Fruit fly (Drosophila melanogaster) ovary, adult (tissue): Measurements from ENCODE around the gene Usp14.

Experiments
- CG17801 ChIP-seq: fragments of 200-800 bp; optimal IDR thresholded peaks from 2 replicates; lab custom pipeline; 2019; ENCODE audit warnings: missing biosample characterization, mild to moderate bottlenecking, missing genetic modification characterization, moderate library complexity; ENCODE audit not compliant: partially characterized antibody

Usp14 gene

dm6 chr2L:10301918-10302317, 12.3 kb downstream of the Usp14 start, which contains the start of gene CG13138:
TSS of gene CG13138 (minus strand) at chr2L:10302018.
- no peak for TF ChIP-seq CG17801 (GFP tag; lab: Kevin White, UChicago)

dm6 chr2L:10299810-10300147, 14.4 kb downstream of the Usp14 start, which contains the start of gene CYLD:
TSS of gene CYLD (minus strand) at chr2L:10299847.
- TF ChIP-seq CG17801 (GFP tag; lab: Kevin White, UChicago): peak; percentile 66

DNA sequence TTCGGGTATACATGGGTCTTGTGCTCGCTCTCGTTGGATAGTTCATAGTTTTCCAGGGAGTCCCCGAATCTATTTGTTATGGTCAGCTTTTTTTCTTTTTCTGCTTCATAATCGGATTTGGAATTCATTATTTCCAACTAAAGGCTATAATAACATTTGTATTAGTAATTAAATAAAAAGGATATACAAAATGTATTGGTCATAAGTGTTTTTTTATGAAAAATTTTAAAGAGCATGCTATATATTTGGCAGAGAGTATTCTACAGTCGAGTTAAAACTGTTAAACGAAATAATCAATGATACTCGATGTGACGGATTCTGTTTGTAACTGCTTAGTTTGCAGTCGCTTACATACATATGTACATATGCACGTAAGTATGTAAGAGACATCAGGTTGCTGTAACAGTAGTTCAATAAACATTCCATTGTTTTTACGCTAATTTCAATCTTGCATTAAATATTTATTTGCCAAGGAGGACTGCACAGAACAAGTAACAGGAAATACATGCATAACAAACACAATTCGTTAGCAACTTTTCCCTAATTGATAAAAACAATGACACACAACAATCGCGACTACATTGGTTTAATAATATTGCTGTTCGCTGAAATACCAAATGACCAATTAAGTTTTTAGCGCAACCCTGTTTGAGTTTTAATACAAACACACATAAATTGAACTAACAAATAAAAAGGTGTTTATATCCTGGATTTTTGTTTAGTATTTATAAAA, 15.0 kb downstream of the Usp14 start:
- TF ChIP-seq CG17801 (GFP tag; lab: Kevin White, UChicago): no peak

dm6 chr2L:10298306-10298705, 15.9 kb downstream of the Usp14 start:
- no peak for TF ChIP-seq CG17801 (GFP tag; lab: Kevin White, UChicago)

DNA sequence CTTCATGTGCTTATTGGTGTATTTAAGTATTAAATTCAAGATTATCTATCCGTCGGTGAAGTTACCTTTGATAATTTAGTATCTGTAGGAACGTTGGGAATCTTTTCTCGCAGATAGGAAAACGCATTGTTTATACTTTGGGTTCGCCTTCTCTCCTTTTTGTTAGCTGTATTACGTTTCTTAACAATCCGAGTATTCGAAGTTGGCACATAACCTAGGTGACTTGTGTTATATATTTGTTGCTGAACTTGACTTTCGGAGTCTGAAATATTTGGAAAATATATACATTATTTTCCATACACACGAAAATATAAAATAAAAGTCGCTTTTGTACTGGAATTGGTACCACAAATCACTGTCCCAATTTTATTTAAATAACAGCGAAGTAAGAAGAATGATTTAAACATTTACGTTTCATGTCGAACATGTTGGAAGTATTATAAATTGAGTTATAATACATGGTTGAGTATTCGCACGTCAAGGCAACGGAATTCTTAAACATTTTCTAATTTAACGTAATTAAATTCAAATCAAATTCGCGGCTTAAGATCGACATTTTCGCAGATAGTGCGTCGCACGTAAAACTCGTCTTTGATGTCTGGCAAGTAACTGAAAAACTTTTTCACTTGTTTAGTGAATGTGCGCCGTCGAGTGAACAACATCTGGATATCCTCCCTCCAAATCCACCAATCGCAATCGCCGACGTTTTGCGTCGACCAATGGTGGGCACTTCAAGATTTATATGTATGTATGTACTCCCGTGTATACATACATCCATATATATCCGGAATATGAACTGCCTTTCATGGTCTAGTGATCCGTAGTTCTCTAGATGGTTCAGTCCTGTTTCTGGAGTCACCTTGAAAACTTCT, 19.2 kb downstream of the Usp14 start, which contains the start of gene Hand:
Gene Hand, minus strand, starts transcription at position 588 of the 872 bp plus-strand sequence.
- no peak for TF ChIP-seq CG17801 (GFP tag; lab: Kevin White, UChicago)

DNA sequence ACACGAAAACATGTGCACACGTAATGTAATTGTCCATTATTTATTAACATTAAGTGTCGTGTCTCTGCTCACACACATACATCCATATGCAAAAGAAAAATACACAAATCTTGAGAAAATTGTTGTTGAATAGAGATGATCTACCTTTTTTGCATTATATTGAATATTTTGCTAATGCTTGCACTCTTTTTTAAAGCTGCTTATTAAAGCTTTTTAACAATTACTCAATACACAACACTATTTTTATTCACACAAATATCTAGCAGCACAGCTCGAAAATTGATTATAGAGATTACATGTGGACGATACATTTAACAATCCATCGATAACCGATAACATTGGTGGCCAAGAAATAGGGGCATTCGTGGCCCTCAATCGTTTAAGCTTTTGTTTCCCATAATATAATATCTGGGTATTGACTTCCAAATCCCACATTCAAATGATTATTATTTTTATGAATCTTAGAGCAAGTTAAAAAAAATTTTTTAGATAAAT, 22.1 kb downstream of the Usp14 start, which contains the start of gene Ufd4:
Gene Ufd4, minus strand, starts transcription at position 300 of the 495 bp plus-strand sequence.
- peak; percentile 65 for TF ChIP-seq CG17801 (GFP tag; lab: Kevin White, UChicago)

dm6 chr2L:10291276-10291675, 22.9 kb downstream of the Usp14 start:
- TF ChIP-seq CG17801 (GFP tag; lab: Kevin White, UChicago): no peak

- TF ChIP-seq CG17801 (GFP tag; lab: Kevin White, UChicago): no peak
These were observed 33.4 kb downstream of the Usp14 start, which contains the start of gene CG34043 for dm6 chr2L:10280772-10281171. TSS of gene CG34043 (minus strand) at chr2L:10280872.

DNA sequence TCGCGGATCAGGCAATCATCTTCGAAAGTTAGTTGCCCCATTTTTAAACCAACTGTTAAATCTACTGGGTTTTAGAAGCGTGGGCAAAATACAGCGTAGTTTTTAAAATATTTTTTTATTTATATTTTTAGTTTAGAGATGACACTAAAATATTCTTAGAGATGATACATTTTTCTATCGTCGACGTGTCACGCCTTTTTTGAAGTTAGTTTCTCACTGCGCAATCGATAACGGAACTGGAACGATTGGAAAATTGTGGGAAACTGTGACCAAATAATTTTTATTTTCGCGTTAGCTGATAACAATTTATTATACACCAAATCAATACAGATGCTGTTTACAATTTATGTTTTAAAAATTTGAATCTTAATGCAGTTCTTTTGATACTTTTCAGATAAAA, 35.5 kb downstream of the Usp14 start, which contains the start of gene Utx:
Gene Utx, minus strand, starts transcription at position 154 of the 400 bp plus-strand sequence.
- peak; percentile 26 for TF ChIP-seq CG17801 (GFP tag; lab: Kevin White, UChicago)

- peak; percentile 37 for TF ChIP-seq CG17801 (GFP tag; lab: Kevin White, UChicago)
These were observed 36.8 kb downstream of the Usp14 start for dm6 chr2L:10277362-10277761.

DNA sequence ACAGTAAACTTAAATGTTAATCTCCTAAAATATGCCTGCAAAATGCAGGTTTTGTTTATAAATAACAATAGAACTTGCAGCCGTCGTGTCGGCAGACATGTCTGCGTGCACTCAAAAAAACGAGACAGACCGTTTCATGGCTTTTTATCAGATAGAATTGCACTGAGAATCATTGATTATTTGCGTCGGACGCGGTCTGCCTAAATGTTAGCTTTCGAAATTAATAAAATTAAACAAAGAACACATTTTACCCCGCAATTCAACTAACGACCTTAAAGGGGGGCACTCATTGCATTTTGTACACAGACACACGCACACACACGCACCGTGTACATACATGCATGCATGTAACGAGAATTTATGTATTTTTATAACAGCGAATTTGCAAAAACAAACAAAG, 37.4 kb downstream of the Usp14 start:
- TF ChIP-seq CG17801 (GFP tag; lab: Kevin White, UChicago): no peak

DNA sequence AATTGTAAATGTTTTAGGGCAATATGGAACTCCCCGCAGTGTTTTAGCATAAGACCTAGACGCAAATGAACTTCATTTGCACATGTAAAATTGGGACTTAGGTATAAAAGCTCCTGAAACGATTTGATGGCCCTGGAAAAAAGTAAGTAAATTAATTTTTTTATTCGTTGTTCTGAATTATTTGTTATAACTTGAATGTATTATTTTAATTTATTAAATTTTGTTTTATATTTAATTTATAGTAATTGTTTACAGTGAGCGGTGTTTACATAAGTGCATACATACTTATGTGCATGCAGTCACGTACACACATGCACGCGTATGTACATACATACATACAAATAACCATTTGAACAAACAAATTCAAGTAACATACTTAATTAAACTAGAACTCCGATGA, 37.8 kb downstream of the Usp14 start:
- TF ChIP-seq CG17801 (GFP tag; lab: Kevin White, UChicago): peak; percentile 79

DNA sequence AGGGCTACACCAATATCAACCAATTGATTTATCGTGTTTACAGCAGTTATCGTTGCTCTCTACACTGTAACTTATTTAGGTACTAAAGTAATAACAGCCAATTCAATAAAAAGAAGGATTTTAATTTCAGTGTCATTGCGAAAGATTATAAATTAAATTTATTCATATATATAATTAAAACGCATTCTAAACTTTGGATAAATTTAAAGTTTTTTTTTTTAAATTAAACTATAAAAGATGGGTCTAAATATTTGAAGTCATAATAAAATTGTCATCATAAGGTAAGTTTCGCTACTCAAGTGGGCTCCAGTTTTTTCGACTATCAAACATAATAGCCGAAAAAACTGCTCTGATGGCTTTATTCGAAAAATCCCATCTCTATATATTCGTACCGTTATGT, 42.0 kb downstream of the Usp14 start, which contains the start of gene trk:
Gene trk, minus strand, starts transcription at position 101 of the 400 bp plus-strand sequence.
- peak; percentile 34 for TF ChIP-seq CG17801 (GFP tag; lab: Kevin White, UChicago)

- TF ChIP-seq CG17801 (GFP tag; lab: Kevin White, UChicago): no peak
These were observed 44.3 kb downstream of the Usp14 start, which contains the start of gene Mulk for dm6 chr2L:10269854-10270253. TSS of gene Mulk (plus strand) at chr2L:10270051.

DNA sequence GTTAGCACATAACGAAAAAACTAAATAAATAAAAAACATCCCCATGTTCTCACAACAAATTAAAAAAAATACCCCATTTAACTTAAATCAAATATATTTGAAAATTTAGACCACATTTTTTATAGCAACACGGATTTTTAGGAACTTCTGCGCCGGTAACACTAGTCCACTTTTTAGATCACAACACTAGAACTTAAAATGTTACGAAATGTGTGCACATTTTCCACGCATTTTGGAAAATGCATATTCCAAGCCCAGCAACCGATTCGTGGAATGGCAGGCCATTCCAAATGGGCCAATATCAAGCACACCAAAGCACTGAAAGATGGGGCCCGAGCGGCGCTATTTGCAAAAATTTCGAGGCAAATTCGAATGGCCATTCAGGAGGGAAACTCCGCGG, 45.5 kb downstream of the Usp14 start, which contains the start of gene CG4957:
Gene CG4957, plus strand, starts transcription at position 185 of the 400 bp plus-strand sequence.
- TF ChIP-seq CG17801 (GFP tag; lab: Kevin White, UChicago): no peak
